Worm (Caenorhabditis elegans): ENCODE measurements around the gene ZC196.8.

DNA sequence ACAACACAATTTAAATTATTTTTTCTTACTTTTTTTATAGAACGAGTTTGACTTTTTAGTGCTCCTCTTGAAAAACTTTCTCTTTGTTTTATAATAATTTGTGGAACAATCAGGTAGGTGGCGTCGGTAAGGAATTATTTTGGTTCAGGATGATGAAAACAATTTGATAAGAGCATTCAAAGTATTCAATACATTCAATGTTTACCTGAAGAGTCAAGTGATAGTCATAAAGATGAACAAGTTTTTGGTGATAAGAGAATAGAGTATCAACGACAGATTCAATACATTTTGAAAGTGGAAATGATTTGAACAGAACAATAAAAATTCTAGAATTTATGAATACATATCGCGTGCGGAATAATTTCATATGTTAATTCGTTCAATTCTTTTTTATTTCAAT, 45.4 kb upstream of the ZC196.8 start:
- no peak for TF ChIP-seq him-1 (tag; optimal IDR thresholded peaks at IDR 0.05)
- TF ChIP-seq dao-5 (tag; optimal IDR thresholded peaks at IDR 0.05) = no peak

Data from whole organism, L4/young adult.